Fruit fly (Drosophila melanogaster) whole organism, embryonic: ENCODE measurements around the gene CG15142.

Source experiments
- Blimp-1 ChIP-seq: fragments of 200-800 bp; sonication (Bioruptor generic); optimal IDR thresholded peaks from 3 replicates; lab custom pipeline; 2018; ENCODE audit warnings: missing biosample characterization, missing genetic modification characterization, mild to moderate bottlenecking, moderate library complexity, missing genetic modification reagents
- CG11085 ChIP-seq: fragments of 200-800 bp; sonication (Bioruptor generic); IDR thresholded peaks from 2 replicates; pipeline ENCODE4 v1.3.6; 2022; ENCODE audit warnings: missing biosample characterization, missing genetic modification characterization
- CG11247 ChIP-seq: fragments of 200-800 bp; sonication (Bioruptor generic); IDR thresholded peaks from 2 replicates; pipeline ENCODE4 v1.3.6; 2022; ENCODE audit warnings: missing biosample characterization, missing genetic modification characterization
- CG12659 ChIP-seq: fragments of 200-800 bp; sonication (Bioruptor generic); optimal IDR thresholded peaks from 3 replicates; lab custom pipeline; 2017; ENCODE audit warnings: mild to moderate bottlenecking, missing biosample characterization, missing genetic modification reagents, missing genetic modification characterization
- CG13123 ChIP-seq: fragments of 200-800 bp; sonication (Bioruptor generic); optimal IDR thresholded peaks from 2 replicates; lab custom pipeline; 2016; ENCODE audit warnings: missing biosample characterization, missing genetic modification characterization
- CG13775 ChIP-seq: fragments of 200-800 bp; sonication (Bioruptor generic); optimal IDR thresholded peaks from 3 replicates; lab custom pipeline; 2017; ENCODE audit warnings: missing biosample characterization, mild to moderate bottlenecking, missing genetic modification characterization
- CG14667 ChIP-seq: fragments of 200-800 bp; sonication (Bioruptor generic); IDR thresholded peaks from 2 replicates; pipeline ENCODE4 v1.3.6; 2022; ENCODE audit warnings: missing biosample characterization, missing genetic modification characterization
- CG18011 ChIP-seq: fragments of 200-800 bp; sonication (Bioruptor generic); optimal IDR thresholded peaks from 2 replicates; lab custom pipeline; 2017; ENCODE audit warnings: missing biosample characterization, missing genetic modification characterization, mild to moderate bottlenecking, moderate library complexity, missing genotype
- CG18764 ChIP-seq: fragments of 200-800 bp; sonication (Bioruptor generic); optimal IDR thresholded peaks from 3 replicates; lab custom pipeline; 2016; ENCODE audit warnings: missing biosample characterization, missing genetic modification characterization
- CG2199 ChIP-seq: fragments of 200-800 bp; sonication (Bioruptor generic); IDR thresholded peaks from 3 replicates; pipeline ENCODE4 v1.3.6; 2022; ENCODE audit warnings: missing biosample characterization, missing genetic modification characterization
- CG30403 ChIP-seq: fragments of 200-800 bp; sonication (Bioruptor generic); optimal IDR thresholded peaks from 3 replicates; lab custom pipeline; 2016; ENCODE audit warnings: missing biosample characterization, missing genetic modification characterization
- CG3726 ChIP-seq: fragments of 200-800 bp; sonication (Bioruptor generic); IDR thresholded peaks from 3 replicates; pipeline ENCODE4, ENCODE4 v1.3.6; 2022; ENCODE audit warnings: missing biosample characterization, missing genetic modification characterization
- CG42726 ChIP-seq: fragments of 200-800 bp; sonication (Bioruptor generic); IDR thresholded peaks from 2 replicates; pipeline ENCODE4 v1.3.6; 2022; ENCODE audit warnings: missing biosample characterization, missing genetic modification characterization; ENCODE audit not compliant: partially characterized antibody
- CG5245 ChIP-seq: fragments of 200-800 bp; sonication (Bioruptor generic); optimal IDR thresholded peaks from 3 replicates; lab custom pipeline; 2016; ENCODE audit warnings: missing biosample characterization, missing genetic modification characterization
- CG6272 ChIP-seq: fragments of 200-800 bp; sonication (Bioruptor generic); IDR thresholded peaks from 2 replicates; pipeline ENCODE4 v1.3.6; 2022; ENCODE audit warnings: missing biosample characterization, missing genetic modification characterization
- CG6654 ChIP-seq: fragments of 200-800 bp; sonication (Bioruptor generic); optimal IDR thresholded peaks from 2 replicates; lab custom pipeline; 2017; ENCODE audit warnings: missing biosample characterization, mild to moderate bottlenecking, missing genetic modification characterization
- CG6854 ChIP-seq: fragments of 200-800 bp; sonication (Bioruptor generic); optimal IDR thresholded peaks from 3 replicates; lab custom pipeline; 2017; ENCODE audit warnings: missing biosample characterization, mild to moderate bottlenecking, missing genetic modification characterization
- CG7271 ChIP-seq: fragments of 200-800 bp; sonication (Bioruptor generic); optimal IDR thresholded peaks from 2 replicates; lab custom pipeline; 2018; ENCODE audit warnings: missing biosample characterization, mild to moderate bottlenecking, missing genetic modification characterization, moderate library complexity
- CG7745 ChIP-seq: fragments of 200-800 bp; sonication (Bioruptor generic); optimal IDR thresholded peaks from 2 replicates; lab custom pipeline; 2018; ENCODE audit warnings: missing biosample characterization, mild to moderate bottlenecking, missing genetic modification characterization, moderate library complexity
- CG7928 ChIP-seq: fragments of 200-800 bp; sonication (Bioruptor generic); optimal IDR thresholded peaks from 2 replicates; lab custom pipeline; 2017; ENCODE audit warnings: missing biosample characterization, mild to moderate bottlenecking, missing genetic modification characterization
- CG7963 ChIP-seq: fragments of 200-800 bp; sonication (Bioruptor generic); IDR thresholded peaks from 3 replicates; pipeline ENCODE4 v1.3.6; 2022; ENCODE audit warnings: missing biosample characterization, missing genetic modification characterization; ENCODE audit not compliant: partially characterized antibody
- CG8281 ChIP-seq: fragments of 200-800 bp; sonication (Bioruptor generic); optimal IDR thresholded peaks from 2 replicates; lab custom pipeline; 2018; ENCODE audit warnings: missing biosample characterization, mild to moderate bottlenecking, missing genetic modification characterization, moderate library complexity
- CG8359 ChIP-seq: fragments of 200-800 bp; sonication (Bioruptor generic); optimal IDR thresholded peaks from 2 replicates; lab custom pipeline; 2017; ENCODE audit warnings: missing biosample characterization, mild to moderate bottlenecking, missing genetic modification characterization, borderline replicate concordance
- CG8924 ChIP-seq: fragments of 200-800 bp; optimal IDR thresholded peaks from 3 replicates; lab custom pipeline; 2019; ENCODE audit warnings: missing biosample characterization, mild to moderate bottlenecking, missing genetic modification characterization, moderate library complexity
- CG9437 ChIP-seq: fragments of 200-800 bp; sonication (Bioruptor generic); optimal IDR thresholded peaks from 2 replicates; lab custom pipeline; 2018; ENCODE audit warnings: missing biosample characterization, mild to moderate bottlenecking, missing genetic modification characterization
- CHES-1-like ChIP-seq: fragments of 200-800 bp; sonication (Bioruptor generic); optimal IDR thresholded peaks from 2 replicates; lab custom pipeline; 2016; ENCODE audit warnings: missing biosample characterization, missing genetic modification characterization
- CkIIα-i1 ChIP-seq: fragments of 200-800 bp; sonication (Bioruptor generic); IDR thresholded peaks from 2 replicates; pipeline ENCODE4 v1.3.6; 2022; ENCODE audit warnings: missing biosample characterization, missing genetic modification characterization
- HLHmδ ChIP-seq: fragments of 200-800 bp; sonication (Bioruptor generic); optimal IDR thresholded peaks from 2 replicates; lab custom pipeline; 2018; ENCODE audit warnings: missing biosample characterization, mild to moderate bottlenecking, missing genetic modification characterization, moderate library complexity
- Lhr ChIP-seq: fragments of 200-800 bp; sonication (Bioruptor generic); optimal IDR thresholded peaks from 3 replicates; lab custom pipeline; 2017; ENCODE audit warnings: mild to moderate bottlenecking, missing biosample characterization, missing genetic modification reagents, missing genetic modification characterization
- MTF-1 ChIP-seq: fragments of 200-800 bp; sonication (Bioruptor generic); optimal IDR thresholded peaks from 2 replicates; lab custom pipeline; 2018; ENCODE audit warnings: missing biosample characterization, mild to moderate bottlenecking, missing genetic modification characterization, borderline replicate concordance
- Optix ChIP-seq: fragments of 200-800 bp; sonication (Bioruptor generic); IDR thresholded peaks from 3 replicates; pipeline ENCODE4 v1.3.6; 2022; ENCODE audit warnings: missing biosample characterization, missing genetic modification characterization
- PHDP ChIP-seq: fragments of 200-800 bp; sonication (Bioruptor generic); optimal IDR thresholded peaks from 3 replicates; lab custom pipeline; 2018; ENCODE audit warnings: missing biosample characterization, mild to moderate bottlenecking, missing genetic modification characterization, moderate library complexity
- Pdp1 ChIP-seq, 2 experiments: fragments of 200-800 bp; sonication (Bioruptor generic); optimal IDR thresholded peaks; 3 replicates each; lab custom pipeline; 2016; ENCODE audit warnings: missing biosample characterization in 2 of 2, missing genetic modification characterization in 2 of 2, mild to moderate bottlenecking in 1 of 2, moderate library complexity in 1 of 2
- Rfx ChIP-seq: fragments of 200-800 bp; sonication (Bioruptor generic); IDR thresholded peaks from 2 replicates; pipeline ENCODE4 v1.3.6; 2022; ENCODE audit warnings: missing biosample characterization, missing genetic modification characterization
- btn ChIP-seq: fragments of 200-800 bp; sonication (Bioruptor generic); optimal IDR thresholded peaks from 2 replicates; lab custom pipeline; 2016; ENCODE audit warnings: missing biosample characterization, missing genetic modification characterization
- chif ChIP-seq, 2 experiments: fragments of 200-800 bp; sonication (Bioruptor generic); optimal IDR thresholded peaks; 3 replicates each; lab custom pipeline; 2016; ENCODE audit warnings: missing biosample characterization in 2 of 2, missing genetic modification characterization in 2 of 2
- esg ChIP-seq: fragments of 200-800 bp; sonication (Bioruptor generic); conservative IDR thresholded peaks from 2 replicates; pipeline ENCODE4 v1.3.6; 2022; ENCODE audit warnings: missing biosample characterization, missing genetic modification characterization
- gem ChIP-seq: fragments of 200-800 bp; sonication (Bioruptor generic); optimal IDR thresholded peaks from 2 replicates; lab custom pipeline; 2019; ENCODE audit warnings: missing biosample characterization, mild to moderate bottlenecking, missing genetic modification characterization, moderate library complexity
- kni ChIP-seq: fragments of 200-800 bp; sonication (Bioruptor generic); optimal IDR thresholded peaks from 3 replicates; lab custom pipeline; 2017; ENCODE audit warnings: mild to moderate bottlenecking, missing biosample characterization, missing genetic modification reagents, missing genetic modification characterization
- pnt ChIP-seq: fragments of 200-800 bp; sonication (Bioruptor generic); optimal IDR thresholded peaks from 3 replicates; lab custom pipeline; 2016; ENCODE audit warnings: missing biosample characterization, missing genetic modification characterization
- sna ChIP-seq: fragments of 200-800 bp; sonication (Bioruptor generic); IDR thresholded peaks from 2 replicates; pipeline ENCODE4 v1.3.6; 2022; ENCODE audit warnings: missing biosample characterization, missing genetic modification characterization; ENCODE audit not compliant: partially characterized antibody
- so ChIP-seq: fragments of 200-800 bp; sonication (Bioruptor generic); IDR thresholded peaks from 3 replicates; pipeline ENCODE4 v1.3.6; 2022; ENCODE audit warnings: missing biosample characterization, missing genetic modification characterization
- stwl ChIP-seq: fragments of 200-800 bp; sonication (Bioruptor generic); optimal IDR thresholded peaks from 3 replicates; lab custom pipeline; 2018; ENCODE audit warnings: missing biosample characterization, mild to moderate bottlenecking, missing genetic modification characterization, moderate library complexity
- tio ChIP-seq: fragments of 200-800 bp; sonication (Bioruptor generic); optimal IDR thresholded peaks from 2 replicates; lab custom pipeline; 2017; ENCODE audit warnings: missing biosample characterization, missing genetic modification characterization, inconsistent platforms
- vvl ChIP-seq: fragments of 200-800 bp; sonication (Bioruptor generic); IDR thresholded peaks from 2 replicates; pipeline ENCODE4 v1.3.6; 2022; ENCODE audit warnings: missing biosample characterization, missing genetic modification characterization
- wor ChIP-seq: fragments of 200-800 bp; sonication (Bioruptor generic); IDR thresholded peaks from 2 replicates; pipeline ENCODE4 v1.3.6; 2022; ENCODE audit warnings: missing biosample characterization, missing genetic modification characterization
- z ChIP-seq: fragments of 200-800 bp; sonication (Bioruptor generic); IDR thresholded peaks from 3 replicates; pipeline ENCODE4 v1.3.6; 2022; ENCODE audit warnings: missing biosample characterization, missing genetic modification characterization
- zfh1 ChIP-seq: fragments of 200-800 bp; sonication (Bioruptor generic); IDR thresholded peaks from 3 replicates; pipeline ENCODE4 v1.3.6; 2022; ENCODE audit warnings: missing biosample characterization, missing genetic modification characterization

Gene CG15142

dm6 chr2L:17514090-17514715 lies 15.6 kb upstream of the CG15142 start (continued):
- TF ChIP-seq vvl (GFP tag; lab: Robert Waterston, UW) (peak; percentile 93), so (GFP tag; lab: Robert Waterston, UW) (peak; percentile 85), CG5245 (GFP tag; lab: Kevin White, UChicago) (peak; percentile 80), gem (tag; lab: Kevin White, UChicago) (peak; percentile 94), Pdp1 (GFP tag; optimal IDR thresholded peaks at IDR 0.05; lab: Kevin White, UChicago) (peak in 1 of 2 experiments; percentile 70), CG2199 (GFP tag; lab: Robert Waterston, UW) (peak; percentile 86; the same call in 2 of the 3 replicates), zfh1 (peak; percentile 90), Blimp-1 (GFP tag; lab: Kevin White, UChicago) (peak; percentile 90), MTF-1 (GFP tag; lab: Kevin White, UChicago) (peak; percentile 61), chif (GFP tag; optimal IDR thresholded peaks at IDR 0.05; lab: Kevin White, UChicago) (peak; percentile 67 to 86), CG8281 (tag; lab: Kevin White, UChicago) (peak; percentile 70), z (0 out of 3 replicates have a peak, but pooled peaks have one; percentile 42), CG12659 (peak; percentile 86), tio (GFP tag; lab: Kevin White, UChicago) (peak; percentile 78), CG7928 (peak; percentile 42), Optix (GFP tag; lab: Robert Waterston, UW) (peak; percentile 27; the same call in 1 of the 3 replicates), CG7271 (tag; lab: Kevin White, UChicago) (peak; percentile 52), CG13775 (GFP tag; lab: Kevin White, UChicago) (peak; percentile 82), CG8924 (peak; percentile 93), wor (GFP tag; lab: Robert Waterston, UW) (peak; percentile 81), PHDP (tag; lab: Kevin White, UChicago) (peak; percentile 88), btn (GFP tag; lab: Kevin White, UChicago) (peak; percentile 47), CG6654 (GFP tag; lab: Kevin White, UChicago) (peak; percentile 63), CG9437 (GFP tag; lab: Kevin White, UChicago) (peak; percentile 72), CHES-1-like (GFP tag; lab: Kevin White, UChicago) (peak; percentile 58), CG6272 (GFP tag; lab: Robert Waterston, UW) (peak; percentile 77), pnt (GFP tag; lab: Kevin White, UChicago) (peak; percentile 85), CG3726 (GFP tag; lab: Robert Waterston, UW) (peak; percentile 62; the same call in 1 of the 3 replicates), Lhr (GFP tag; lab: Kevin White, UChicago) (peak; percentile 69), CG11085 (GFP tag; lab: Robert Waterston, UW) (peak; percentile 75), CG6854 (GFP tag; lab: Kevin White, UChicago) (peak; percentile 77), sna (GFP tag; lab: Robert Waterston, UW) (no peak), CG11247 (GFP tag; lab: Robert Waterston, UW) (peak; percentile 63), esg (peak; percentile 72), CG14667 (peak; percentile 80), CG42726 (GFP tag; lab: Robert Waterston, UW) (no peak), Rfx (GFP tag; lab: Robert Waterston, UW) (peak; percentile 75), kni (GFP tag; lab: Kevin White, UChicago) (peak; percentile 89), stwl (tag; lab: Kevin White, UChicago) (peak; percentile 51), CG30403 (GFP tag; lab: Kevin White, UChicago) (peak; percentile 83), CG18764 (GFP tag; lab: Kevin White, UChicago) (peak; percentile 81), HLHmδ (GFP tag; lab: Kevin White, UChicago) (no peak), CG8359 (GFP tag; lab: Kevin White, UChicago) (peak; percentile 73), CG13123 (GFP tag; lab: Kevin White, UChicago) (no peak), CG7963 (GFP tag; lab: Robert Waterston, UW) (no peak), CG7745 (peak; percentile 46), CG18011 (GFP tag; lab: Kevin White, UChicago) (no peak), CkIIα-i1 (GFP tag; lab: Robert Waterston, UW) (no peak)
